Worm (Caenorhabditis elegans) whole organism, L4 larva: ENCODE data around the gene sqt-1.

Experiments used
- D1046.2 ChIP-seq: fragments of 200-800 bp; sonication (Bioruptor generic); IDR thresholded peaks from 2 replicates; pipeline ENCODE4 v1.3.6; 2022; ENCODE audit warnings: missing genetic modification characterization, missing compliant biosample characterization
- R02D3.7 ChIP-seq: fragments of 150-350 bp; sonication (generic microtip); optimal IDR thresholded peaks from 3 replicates; lab custom pipeline; 2014; ENCODE audit warnings: missing biosample characterization, missing genetic modification characterization
- Y48G9A.11 ChIP-seq: fragments of 200-800 bp; sonication (Bioruptor generic); IDR thresholded peaks from 2 replicates; pipeline ENCODE4 v1.3.6; 2022; ENCODE audit warnings: missing genetic modification reagents, missing genetic modification characterization, missing compliant biosample characterization
- aha-1 ChIP-seq: fragments of 150-350 bp; peaks from one replicate; lab custom pipeline; 2014; ENCODE audit warnings: missing biosample characterization, missing genetic modification characterization
- arid-1 ChIP-seq: fragments of 200-800 bp; sonication (Bioruptor generic); conservative IDR thresholded peaks from 2 replicates; pipeline ENCODE4 v1.3.6; 2022; ENCODE audit warnings: missing genetic modification reagents, missing genetic modification characterization, missing compliant biosample characterization
- ces-1 ChIP-seq: fragments of 150-350 bp; sonication (generic microtip); optimal IDR thresholded peaks from 4 replicates; lab custom pipeline; 2014; ENCODE audit warnings: missing biosample characterization, missing genetic modification reagents, missing genetic modification characterization
- ctbp-1 ChIP-seq: fragments of 200-800 bp; sonication (Bioruptor generic); IDR thresholded peaks from 2 replicates; pipeline ENCODE4 v1.3.6; 2022; ENCODE audit warnings: missing genetic modification reagents, missing genetic modification characterization, missing compliant biosample characterization
- daf-16 ChIP-seq, 3 experiments: sonication (generic microtip); optimal IDR thresholded peaks; 2 replicates each; lab custom pipeline; 2016 to 2017; ENCODE audit warnings: missing genetic modification characterization in 3 of 3, missing genetic modification reagents in 3 of 3, mild to moderate bottlenecking in 2 of 3, missing compliant biosample characterization in 2 of 3, missing biosample characterization in 1 of 3, moderate library complexity in 1 of 3
- dmd-6 ChIP-seq: fragments of 200-800 bp; sonication (Bioruptor generic); IDR thresholded peaks from 2 replicates; pipeline ENCODE4 v1.3.6; 2022; ENCODE audit warnings: missing genetic modification reagents, missing genetic modification characterization, missing compliant biosample characterization
- dmd-8 ChIP-seq: fragments of 200-800 bp; sonication (Bioruptor generic); IDR thresholded peaks from 2 replicates; pipeline ENCODE4 v1.3.6; 2022; ENCODE audit warnings: missing genetic modification characterization, missing compliant biosample characterization
- dmd-9 ChIP-seq: fragments of 200-800 bp; sonication (Bioruptor generic); IDR thresholded peaks from 2 replicates; pipeline ENCODE4 v1.3.6; 2022; ENCODE audit warnings: missing genetic modification reagents, missing genetic modification characterization, missing compliant biosample characterization
- dve-1 ChIP-seq: sonication (generic microtip); optimal IDR thresholded peaks from 2 replicates; lab custom pipeline; 2017; ENCODE audit warnings: antibody characterized with exemption, mild to moderate bottlenecking, missing genetic modification characterization, missing compliant biosample characterization; ENCODE audit not compliant: insufficient read depth
- fkh-10 ChIP-seq: fragments of 150-350 bp; optimal IDR thresholded peaks from 2 replicates; lab custom pipeline; 2014; ENCODE audit warnings: missing biosample characterization, missing genetic modification reagents, missing genetic modification characterization
- hlh-30 ChIP-seq: sonication (generic microtip); optimal IDR thresholded peaks from 2 replicates; lab custom pipeline; 2017; ENCODE audit warnings: antibody characterized with exemption, mild to moderate bottlenecking, missing genetic modification characterization, missing compliant biosample characterization; ENCODE audit not compliant: insufficient read depth
- jun-1 ChIP-seq: fragments of 150-350 bp; optimal IDR thresholded peaks from 2 replicates; lab custom pipeline; 2014; ENCODE audit warnings: missing biosample characterization, missing genetic modification reagents, missing genetic modification characterization
- lir-3 ChIP-seq: sonication (generic microtip); optimal IDR thresholded peaks from 2 replicates; lab custom pipeline; 2016; ENCODE audit warnings: mild to moderate bottlenecking, missing genetic modification characterization, missing compliant biosample characterization
- lsy-2 ChIP-seq, 2 experiments: fragments of 150-350 bp in 1 of 2; sonication (generic microtip) in 1 of 2; optimal IDR thresholded peaks; 2 replicates each; lab custom pipeline; 2014 to 2017; ENCODE audit warnings: missing biosample characterization in 2 of 2, missing genetic modification characterization in 2 of 2
- mdl-1 ChIP-seq, 2 experiments: fragments of 150-350 bp in 1 of 2; sonication (generic microtip) in 1 of 2; optimal IDR thresholded peaks; 2 replicates each; lab custom pipeline; 2014 to 2017; ENCODE audit warnings: missing biosample characterization in 2 of 2, missing genetic modification characterization in 2 of 2
- mdt-29 ChIP-seq: fragments of 200-800 bp; sonication (Bioruptor generic); IDR thresholded peaks from 2 replicates; pipeline ENCODE4 v1.3.6; 2022; ENCODE audit warnings: missing genetic modification reagents, missing genetic modification characterization, missing compliant biosample characterization
- mes-2 ChIP-seq: sonication (generic microtip); optimal IDR thresholded peaks from 2 replicates; lab custom pipeline; 2016; ENCODE audit warnings: missing genotype, mild to moderate bottlenecking, missing genetic modification characterization, missing compliant biosample characterization; ENCODE audit not compliant: poor library complexity, severe bottlenecking
- nhr-102 ChIP-seq: sonication (generic microtip); optimal IDR thresholded peaks from 2 replicates; lab custom pipeline; 2016; ENCODE audit warnings: mild to moderate bottlenecking, missing genetic modification characterization, moderate library complexity, missing compliant biosample characterization
- nhr-42 ChIP-seq: fragments of 200-800 bp; sonication (Bioruptor generic); IDR thresholded peaks from 2 replicates; pipeline ENCODE4 v1.3.6; 2022; ENCODE audit warnings: missing genetic modification characterization, missing compliant biosample characterization
- nhr-77 ChIP-seq: fragments of 150-350 bp; optimal IDR thresholded peaks from 2 replicates; lab custom pipeline; 2014; ENCODE audit warnings: missing biosample characterization, missing genetic modification characterization
- php-3 ChIP-seq: fragments of 200-800 bp; sonication (Bioruptor generic); IDR thresholded peaks from 2 replicates; pipeline ENCODE4 v1.3.6; 2022; ENCODE audit warnings: missing genetic modification reagents, missing genetic modification characterization, missing compliant biosample characterization
- pqm-1 ChIP-seq: sonication (generic microtip); optimal IDR thresholded peaks from 2 replicates; lab custom pipeline; 2017; ENCODE audit warnings: missing biosample characterization, missing genetic modification characterization
- rbr-2 ChIP-seq: sonication (generic microtip); optimal IDR thresholded peaks from 2 replicates; lab custom pipeline; 2016; ENCODE audit warnings: missing genotype, missing genetic modification characterization, missing compliant biosample characterization
- saeg-2 ChIP-seq: fragments of 200-800 bp; sonication (Bioruptor generic); IDR thresholded peaks from 2 replicates; pipeline ENCODE4 v1.3.6; 2022; ENCODE audit warnings: missing genetic modification reagents, missing genetic modification characterization, missing compliant biosample characterization
- set-16 ChIP-seq: fragments of 200-800 bp; sonication (Bioruptor generic); IDR thresholded peaks from 2 replicates; pipeline ENCODE4 v1.3.6; 2022; ENCODE audit warnings: missing genetic modification reagents, missing genetic modification characterization, missing compliant biosample characterization
- snpc-1.2 ChIP-seq: fragments of 200-800 bp; sonication (Bioruptor generic); IDR thresholded peaks from 2 replicates; pipeline ENCODE4 v1.3.6; 2022; ENCODE audit warnings: missing genetic modification reagents, missing genetic modification characterization, missing compliant biosample characterization
- snpc-4 ChIP-seq: fragments of 150-350 bp; optimal IDR thresholded peaks from 2 replicates; lab custom pipeline; 2014; ENCODE audit warnings: missing biosample characterization, missing genetic modification characterization
- unc-62 ChIP-seq, 3 experiments: fragments of 150-350 bp in 1 of 3; sonication (generic microtip); optimal IDR thresholded peaks in 2 of 3; peaks in 1 of 3; 1 replicate in 1 of 3; 2 replicates in 2 of 3; lab custom pipeline; 2014 to 2017; ENCODE audit warnings: missing biosample characterization in 3 of 3, missing genetic modification characterization in 3 of 3, missing genetic modification reagents in 3 of 3, missing genotype in 1 of 3

Gene sqt-1

ce11 chrII:11333846-11334638, 3.6 kb downstream of the sqt-1 start (continued):
- TF ChIP-seq lir-3: no peak
- no peak for TF ChIP-seq jun-1 (tag; lab: Kevin White, UChicago)
- TF ChIP-seq php-3: peak; percentile 31; the same call in 1 of the 2 replicates
- no peak for TF ChIP-seq R02D3.7 (tag; lab: Kevin White, UChicago)
- peak in 1 of 2 experiments; percentile 25 for TF ChIP-seq mdl-1 (tag; optimal IDR thresholded peaks at IDR 0.05; lab: Kevin White, UChicago)
- peak; percentile 39; the same call in 1 of the 2 replicates for TF ChIP-seq saeg-2 (GFP tag; lab: Robert Waterston, UW)
- TF ChIP-seq snpc-4 (tag; lab: Kevin White, UChicago): no peak
- no peak for TF ChIP-seq daf-16 (GFP tag; optimal IDR thresholded peaks at IDR 0.05; lab: Kevin White, UChicago)
- TF ChIP-seq daf-16 (tag; optimal IDR thresholded peaks at IDR 0.05; lab: Kevin White, UChicago): peak; percentile 41
- TF ChIP-seq nhr-77 (tag; lab: Kevin White, UChicago): no peak
- TF ChIP-seq dve-1 (tag; lab: Kevin White, UChicago): no peak
- TF ChIP-seq lsy-2 (tag; optimal IDR thresholded peaks at IDR 0.05; lab: Kevin White, UChicago): no peak
- TF ChIP-seq dmd-8 (GFP tag; lab: Robert Waterston, UW): 0 out of 2 replicates have a peak, but pooled peaks have one; percentile 63
- TF ChIP-seq dmd-9: no peak
- TF ChIP-seq snpc-1.2: 0 out of 2 replicates have a peak, but pooled peaks have one; percentile 11
- peak; percentile 8; the same call in 1 of the 2 replicates for TF ChIP-seq mdt-29 (GFP tag; lab: Robert Waterston, UW)
- peak; percentile 80 for TF ChIP-seq arid-1
- TF ChIP-seq dmd-6 (GFP tag; lab: Robert Waterston, UW): peak; percentile 41
- TF ChIP-seq D1046.2: 0 out of 2 replicates have a peak, but pooled peaks have one; percentile 17
- peak; percentile 15 for TF ChIP-seq mes-2 (tag; lab: Kevin White, UChicago)
- no peak for TF ChIP-seq nhr-102
- TF ChIP-seq, all 104 proteins: peak for 32

- TF ChIP-seq fkh-10 (GFP tag; lab: Kevin White, UChicago): peak; percentile 90
- TF ChIP-seq Y48G9A.11 (GFP tag; lab: Robert Waterston, UW): no peak
- no peak for TF ChIP-seq arid-1
- TF ChIP-seq ces-1 (GFP tag; lab: Kevin White, UChicago): peak; percentile 17
- no peak for TF ChIP-seq set-16
- no peak for TF ChIP-seq nhr-42 (GFP tag; lab: Robert Waterston, UW)
These were observed 4.3 kb downstream of the sqt-1 start for ce11 chrII:11333375-11333774.

ce11 chrII:11329021-11329479, 8.6 kb downstream of the sqt-1 start, which contains the start of gene tag-180:
Gene tag-180 (minus strand): TSS chrII:11329429.
- no peak for TF ChIP-seq pqm-1
- TF ChIP-seq hlh-30: peak; percentile 4
- TF ChIP-seq rbr-2 (tag; lab: Kevin White, UChicago): peak; percentile 16
- TF ChIP-seq unc-62 (GFP tag; optimal IDR thresholded peaks at IDR 0.05 in 1 of 2; lab: Kevin White, UChicago): peak in 1 of 2 experiments; percentile 53
- TF ChIP-seq unc-62 (tag; optimal IDR thresholded peaks at IDR 0.05; lab: Kevin White, UChicago): no peak
- TF ChIP-seq set-16: peak; percentile 17; the same call in 1 of the 2 replicates
- 0 out of 2 replicates have a peak, but pooled peaks have one; percentile 16 for TF ChIP-seq ctbp-1 (GFP tag; lab: Robert Waterston, UW)
- TF ChIP-seq nhr-42 (GFP tag; lab: Robert Waterston, UW): no peak

ce11 chrII:11319591-11319990, 18.0 kb downstream of the sqt-1 start, which contains the start of gene nlp-51:
Gene nlp-51 (minus strand): TSS chrII:11319691.
- TF ChIP-seq mdt-29 (GFP tag; lab: Robert Waterston, UW) (no peak), aha-1 (tag; lab: Kevin White, UChicago) (peak; percentile 56)
